Fruit fly (Drosophila melanogaster): Measurements from ENCODE around the gene CG34012.

Gene CG34012

dm6 chr3L:11119396-11119900, 10.1 kb upstream of the CG34012 start:
- TF ChIP-seq CG14667 (GFP tag; IDR thresholded peaks at IDR 0.05) (no peak), Oli (tag; optimal IDR thresholded peaks at IDR 0.05) (no peak), CG4424 (GFP tag; optimal IDR thresholded peaks at IDR 0.05) (no peak), CG11696 (GFP tag; IDR thresholded peaks at IDR 0.05) (no peak; the same call in 1 of the 2 replicates), CG15073 (GFP tag; optimal IDR thresholded peaks at IDR 0.05) (no peak), Dll (GFP tag; IDR thresholded peaks at IDR 0.05; ENCODE audit: partially characterized antibody) (no peak), CG13287 (GFP tag; IDR thresholded peaks at IDR 0.05; ENCODE audit: partially characterized antibody) (no peak), crp (GFP tag; optimal IDR thresholded peaks at IDR 0.05) (no peak), CG5245 (GFP tag; optimal IDR thresholded peaks at IDR 0.05) (no peak), exex (tag; optimal IDR thresholded peaks at IDR 0.05) (no peak), cad (GFP tag; optimal IDR thresholded peaks at IDR 0.05) (peak; percentile 15), crol (GFP tag; IDR thresholded peaks at IDR 0.05) (peak; percentile 77), pzg (GFP tag; optimal IDR thresholded peaks at IDR 0.05) (no peak), CG17359 (tag; optimal IDR thresholded peaks at IDR 0.05) (no peak), ci (GFP tag; IDR thresholded peaks at IDR 0.05) (no peak), Drgx (GFP tag; IDR thresholded peaks at IDR 0.05) (peak; percentile 33; the same call in 1 of the 2 replicates), HLH54F (GFP tag; optimal IDR thresholded peaks at IDR 0.05) (peak; percentile 21), CG31224 (GFP tag; IDR thresholded peaks at IDR 0.05) (no peak), tna (GFP tag; IDR thresholded peaks at IDR 0.05; ENCODE audit: partially characterized antibody) (no peak; the same call in 1 of the 2 replicates), CG8089 (GFP tag; optimal IDR thresholded peaks at IDR 0.05) (no peak), kni (GFP tag; optimal IDR thresholded peaks at IDR 0.05) (no peak), esg (GFP tag; conservative IDR thresholded peaks at IDR 0.05) (no peak), hb (GFP tag; IDR thresholded peaks at IDR 0.05; ENCODE audit: partially characterized antibody) (no peak), bsh (GFP tag; optimal IDR thresholded peaks at IDR 0.05) (no peak), kay (GFP tag; optimal IDR thresholded peaks at IDR 0.05) (no peak), HmgZ (tag; optimal IDR thresholded peaks at IDR 0.05) (no peak), CG13775 (GFP tag; optimal IDR thresholded peaks at IDR 0.05) (no peak), pita (GFP tag; optimal IDR thresholded peaks at IDR 0.05) (no peak), CG7556 (GFP tag; optimal IDR thresholded peaks at IDR 0.05) (no peak), dati (GFP tag; IDR thresholded peaks at IDR 0.05) (no peak), Ssrp (tag; optimal IDR thresholded peaks at IDR 0.05) (no peak), pros (GFP tag; optimal IDR thresholded peaks at IDR 0.05) (no peak), CG4360 (GFP tag; IDR thresholded peaks at IDR 0.05) (no peak), CG10321 (GFP tag; IDR thresholded peaks at IDR 0.05) (no peak), ash1 (GFP tag; optimal IDR thresholded peaks at IDR 0.05) (no peak), CG32767 (GFP tag; IDR thresholded peaks at IDR 0.05) (peak; percentile 16; the same call in 1 of the 2 replicates), Nf-YC (tag; optimal IDR thresholded peaks at IDR 0.05) (no peak), Hand (GFP tag; optimal IDR thresholded peaks at IDR 0.05) (no peak), vvl (GFP tag; IDR thresholded peaks at IDR 0.05) (peak; percentile 41), Gug (GFP tag; IDR thresholded peaks at IDR 0.05) (peak; percentile 40; the same call in 1 of the 4 replicates), CG12391 (tag; optimal IDR thresholded peaks at IDR 0.05) (no peak), Atf3 (GFP tag; optimal IDR thresholded peaks at IDR 0.05) (no peak), croc (GFP tag; conservative IDR thresholded peaks at IDR 0.05) (no peak), CG4328 (GFP tag; optimal IDR thresholded peaks at IDR 0.05) (no peak), nmo (GFP tag; optimal IDR thresholded peaks at IDR 0.05) (no peak), grau (tag; optimal IDR thresholded peaks at IDR 0.05) (peak; percentile 5), Camta (GFP tag; optimal IDR thresholded peaks at IDR 0.05) (no peak), NC2α (GFP tag; optimal IDR thresholded peaks at IDR 0.05) (no peak), CG11398 (GFP tag; optimal IDR thresholded peaks at IDR 0.05) (no peak), maf-S (GFP tag; optimal IDR thresholded peaks at IDR 0.05) (no peak), row (GFP tag; IDR thresholded peaks at IDR 0.05) (peak; percentile 44)
